Worm (Caenorhabditis elegans) whole organism, midembryonic: ENCODE results near the gene paqr-2.

ENCODE experiments used
- cog-1 ChIP-seq: sonication (generic microtip); optimal IDR thresholded peaks from 2 replicates; lab custom pipeline; 2016; ENCODE audit warnings: missing genetic modification characterization, missing compliant biosample characterization
- flt-1 ChIP-seq: fragments of 200-800 bp; sonication (Bioruptor generic); IDR thresholded peaks from 2 replicates; pipeline ENCODE4 v1.3.6; 2022; ENCODE audit warnings: missing genetic modification characterization, missing compliant biosample characterization
- klf-2 ChIP-seq: fragments of 200-800 bp; sonication (Bioruptor generic); conservative IDR thresholded peaks from 2 replicates; pipeline ENCODE4 v1.3.6; 2022; ENCODE audit warnings: missing genetic modification reagents, missing genetic modification characterization, missing compliant biosample characterization
- ztf-29 ChIP-seq: fragments of 200-800 bp; sonication (Bioruptor generic); IDR thresholded peaks from 2 replicates; pipeline ENCODE4 v1.3.6; 2022; ENCODE audit warnings: missing genetic modification reagents, missing genetic modification characterization, missing compliant biosample characterization

DNA sequence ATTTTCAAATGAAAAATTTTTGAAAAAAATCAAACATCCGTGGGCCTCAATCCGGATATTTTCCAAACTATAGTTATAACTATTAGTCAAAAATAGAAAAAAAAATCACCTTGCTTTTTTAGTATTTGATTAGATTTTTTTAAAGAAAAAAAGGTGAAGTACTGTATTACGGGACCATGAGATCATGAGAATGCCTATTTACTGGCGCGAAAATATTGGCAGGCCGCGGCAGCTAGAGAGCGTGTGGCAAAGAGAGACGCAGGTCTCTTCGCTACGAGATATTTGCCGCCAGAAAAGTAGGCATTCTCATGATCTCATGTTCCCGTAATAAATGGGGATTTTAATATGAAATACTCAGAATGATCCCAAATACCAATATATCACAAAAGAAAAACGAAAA, 25.3 kb upstream of the paqr-2 start:
- TF ChIP-seq klf-2 (GFP tag; lab: Robert Waterston, UW) (no peak), cog-1 (no peak), ztf-29 (GFP tag; lab: Robert Waterston, UW) (no peak), flt-1 (GFP tag; lab: Robert Waterston, UW) (no peak)
